Fruit fly (Drosophila melanogaster): ENCODE results near the gene ppk28.

Gene ppk28

dm6 chrX:16822080-16822479 lies 16.2 kb downstream of the ppk28 start (continued):
- TF ChIP-seq cad (GFP tag; optimal IDR thresholded peaks at IDR 0.05) (no peak), CG3995 (GFP tag; optimal IDR thresholded peaks at IDR 0.05) (no peak), CTCF (GFP tag; optimal IDR thresholded peaks at IDR 0.05) (no peak), sisA (GFP tag; IDR thresholded peaks at IDR 0.05) (peak; percentile 38), CG7372 (GFP tag; IDR thresholded peaks at IDR 0.05) (no peak; the same call in 1 of the 2 replicates), CG32767 (GFP tag; IDR thresholded peaks at IDR 0.05) (0 out of 2 replicates have a peak, but pooled peaks have one; percentile 35), tio (GFP tag; optimal IDR thresholded peaks at IDR 0.05) (peak; percentile 38), CG6272 (GFP tag; IDR thresholded peaks at IDR 0.05) (peak; percentile 35; the same call in 1 of the 2 replicates), Oli (tag; optimal IDR thresholded peaks at IDR 0.05) (peak; percentile 52), aop (GFP tag; IDR thresholded peaks at IDR 0.05) (no peak), gsb (GFP tag; IDR thresholded peaks at IDR 0.05) (0 out of 2 replicates have a peak, but pooled peaks have one; percentile 23), CG1233 (GFP tag; optimal IDR thresholded peaks at IDR 0.05) (peak; percentile 11), CG4404 (GFP tag; IDR thresholded peaks at IDR 0.05) (peak; percentile 32; the same call in 1 of the 2 replicates), CG18476 (GFP tag; optimal IDR thresholded peaks at IDR 0.05) (no peak), CG14710 (tag; optimal IDR thresholded peaks at IDR 0.05) (peak; percentile 20), CG17359 (tag; optimal IDR thresholded peaks at IDR 0.05) (peak; percentile 58), CG18764 (GFP tag; optimal IDR thresholded peaks at IDR 0.05) (no peak), ham (GFP tag; IDR thresholded peaks at IDR 0.05) (no peak), gcm (GFP tag; optimal IDR thresholded peaks at IDR 0.05) (peak; percentile 17), CG11085 (GFP tag; IDR thresholded peaks at IDR 0.05) (0 out of 2 replicates have a peak, but pooled peaks have one; percentile 18), ro (GFP tag; IDR thresholded peaks at IDR 0.05) (no peak), CG10462 (GFP tag; optimal IDR thresholded peaks at IDR 0.05) (no peak), ash1 (GFP tag; optimal IDR thresholded peaks at IDR 0.05) (no peak), CG8388 (GFP tag; optimal IDR thresholded peaks at IDR 0.05) (peak; percentile 37), CG1602 (GFP tag; optimal IDR thresholded peaks at IDR 0.05) (peak; percentile 9), Fer1 (GFP tag; optimal IDR thresholded peaks at IDR 0.05) (peak; percentile 52), CG3407 (GFP tag; optimal IDR thresholded peaks at IDR 0.05) (peak; percentile 11), Hr78 (GFP tag; optimal IDR thresholded peaks at IDR 0.05) (no peak), btn (GFP tag; optimal IDR thresholded peaks at IDR 0.05) (no peak), ttk (GFP tag; IDR thresholded peaks at IDR 0.05) (peak; percentile 64), CG13624 (GFP tag; optimal IDR thresholded peaks at IDR 0.05) (no peak), Deaf1 (tag; optimal IDR thresholded peaks at IDR 0.05) (no peak), prd (optimal IDR thresholded peaks at IDR 0.05) (no peak), prd (GFP tag; IDR thresholded peaks at IDR 0.05) (peak; percentile 65), CG9727 (GFP tag; optimal IDR thresholded peaks at IDR 0.05) (no peak), CG6765 (GFP tag; optimal IDR thresholded peaks at IDR 0.05) (no peak), CG10321 (GFP tag; IDR thresholded peaks at IDR 0.05) (peak; percentile 25; the same call in 1 of the 2 replicates), her (GFP tag; optimal IDR thresholded peaks at IDR 0.05) (no peak), sim (GFP tag; IDR thresholded peaks at IDR 0.05) (no peak), salm (tag; optimal IDR thresholded peaks at IDR 0.05) (no peak), Scr (GFP tag; IDR thresholded peaks at IDR 0.05; ENCODE audit: partially characterized antibody) (no peak), CG14014 (GFP tag; IDR thresholded peaks at IDR 0.05) (peak; percentile 48; the same call in 1 of the 2 replicates), trem (tag; optimal IDR thresholded peaks at IDR 0.05) (peak; percentile 4), Chrac-16 (GFP tag; optimal IDR thresholded peaks at IDR 0.05) (peak; percentile 11), CG2889 (GFP tag; IDR thresholded peaks at IDR 0.05) (0 out of 3 replicates have a peak, but pooled peaks have one; percentile 46), CG3163 (GFP tag; optimal IDR thresholded peaks at IDR 0.05) (no peak), Dp (GFP tag; optimal IDR thresholded peaks at IDR 0.05) (no peak), Eip74EF (GFP tag; optimal IDR thresholded peaks at IDR 0.05) (peak in 1 of 2 experiments; percentile 38), Gug (GFP tag; IDR thresholded peaks at IDR 0.05) (peak; percentile 16; the same call in 1 of the 4 replicates), Hsf (GFP tag; optimal IDR thresholded peaks at IDR 0.05) (peak; percentile 15), Ssrp (tag; optimal IDR thresholded peaks at IDR 0.05) (peak; percentile 53), sug (tag; optimal IDR thresholded peaks at IDR 0.05) (no peak)

All from whole organism, embryonic.